Worm (Caenorhabditis elegans): ENCODE data around the gene fbxa-99.

The fbxa-99 gene

DNA sequence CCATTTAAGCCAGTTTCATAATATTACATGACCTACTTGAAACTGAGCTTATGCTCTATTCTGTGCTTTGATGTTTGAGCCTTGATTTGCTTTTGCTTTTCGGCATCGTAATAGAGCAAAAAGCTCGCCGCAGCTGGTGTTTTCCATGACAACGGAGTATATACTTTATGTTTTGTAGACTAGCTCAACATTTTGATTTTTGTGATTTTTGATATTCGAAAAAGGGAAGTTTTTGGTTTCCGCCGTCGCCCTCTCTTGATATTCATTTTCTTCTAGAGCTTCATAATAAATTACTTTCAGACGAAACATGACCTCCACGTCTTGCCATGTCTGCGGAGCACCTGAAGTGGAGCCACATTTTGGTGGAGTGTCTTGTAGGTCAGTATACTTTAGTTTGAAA is 19.6 kb upstream of the fbxa-99 start, which contains the start of gene nhr-63:
TSS of gene nhr-63 (plus strand) at position 301 of the 400 bp plus-strand sequence.
- TF ChIP-seq R02D3.7 (tag; optimal IDR thresholded peaks at IDR 0.05) (no peak), lin-15B (tag; optimal IDR thresholded peaks at IDR 0.05) (no peak), egl-27 (tag; optimal IDR thresholded peaks at IDR 0.05) (no peak), nhr-67 (tag; optimal IDR thresholded peaks at IDR 0.05) (no peak), elt-2 (tag; optimal IDR thresholded peaks at IDR 0.05) (no peak), daf-12 (tag; optimal IDR thresholded peaks at IDR 0.05) (no peak), nhr-43 (tag; optimal IDR thresholded peaks at IDR 0.05; ENCODE audit: poor library complexity, severe bottlenecking) (no peak), mdl-1 (tag; optimal IDR thresholded peaks at IDR 0.05) (no peak), snpc-4 (tag; optimal IDR thresholded peaks at IDR 0.05) (no peak), zag-1 (tag; optimal IDR thresholded peaks at IDR 0.05) (no peak), pha-4 (tag; optimal IDR thresholded peaks at IDR 0.05) (no peak), mml-1 (tag; optimal IDR thresholded peaks at IDR 0.05) (no peak), ceh-28 (tag; optimal IDR thresholded peaks at IDR 0.05) (no peak), sea-2 (GFP tag; optimal IDR thresholded peaks at IDR 0.05) (no peak), ceh-82 (tag; optimal IDR thresholded peaks at IDR 0.05) (no peak), nhr-12 (tag; optimal IDR thresholded peaks at IDR 0.05) (no peak), hmg-11 (tag; optimal IDR thresholded peaks at IDR 0.05) (no peak), skn-1 (tag; optimal IDR thresholded peaks at IDR 0.05) (no peak), nhr-76 (tag; optimal IDR thresholded peaks at IDR 0.05) (no peak)

DNA sequence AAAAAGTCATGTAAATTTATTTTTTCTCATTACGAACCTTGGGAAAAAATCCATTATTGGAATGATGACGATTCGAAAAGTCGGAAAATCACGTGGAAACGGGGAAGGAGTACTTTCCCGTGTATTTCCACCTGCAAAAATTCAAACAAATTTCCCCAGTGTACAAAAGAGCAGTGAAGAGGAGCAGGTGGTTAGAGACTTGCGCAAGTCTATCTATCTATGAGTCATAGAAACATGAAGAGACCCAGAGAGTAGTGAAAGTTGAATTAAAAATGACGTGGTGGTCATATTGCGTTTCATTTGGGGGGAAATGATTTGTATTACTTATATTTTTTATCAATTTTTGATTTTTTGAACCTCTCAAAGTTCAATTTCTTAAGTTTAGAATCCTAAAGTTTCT is 17.8 kb upstream of the fbxa-99 start, which contains the start of gene nhr-50:
TSS of gene nhr-50 (minus strand) at position 199 of the 400 bp plus-strand sequence.
- TF ChIP-seq ceh-82 (tag; optimal IDR thresholded peaks at IDR 0.05) (no peak), fkh-10 (GFP tag; optimal IDR thresholded peaks at IDR 0.05) (no peak), elt-2 (tag; optimal IDR thresholded peaks at IDR 0.05) (peak; percentile 80), lin-39 (tag; optimal IDR thresholded peaks at IDR 0.05) (no peak), ztf-4 (tag; optimal IDR thresholded peaks at IDR 0.05) (no peak), nhr-28 (tag; optimal IDR thresholded peaks at IDR 0.05) (no peak), fos-1 (tag; optimal IDR thresholded peaks at IDR 0.05) (peak; percentile 69), elt-1 (tag; optimal IDR thresholded peaks at IDR 0.05) (no peak), fkh-2 (tag; optimal IDR thresholded peaks at IDR 0.05) (no peak), elt-3 (tag; optimal IDR thresholded peaks at IDR 0.05) (no peak), mdl-1 (tag; optimal IDR thresholded peaks at IDR 0.05) (peak; percentile 13), snpc-4 (tag; optimal IDR thresholded peaks at IDR 0.05) (no peak), ceh-16 (tag; optimal IDR thresholded peaks at IDR 0.05) (no peak), nhr-77 (tag; optimal IDR thresholded peaks at IDR 0.05) (no peak), unc-39 (tag; optimal IDR thresholded peaks at IDR 0.05) (no peak), nhr-12 (tag; optimal IDR thresholded peaks at IDR 0.05) (no peak), jun-1 (tag; optimal IDR thresholded peaks at IDR 0.05) (peak; percentile 92), nhr-23 (tag; optimal IDR thresholded peaks at IDR 0.05) (peak; percentile 55), ama-1 (optimal IDR thresholded peaks at IDR 0.05) (no peak), pha-4 (tag; optimal IDR thresholded peaks at IDR 0.05) (peak; percentile 93), daf-12 (tag; optimal IDR thresholded peaks at IDR 0.05) (no peak), pqm-1 (tag; optimal IDR thresholded peaks at IDR 0.05) (peak; percentile 84), ZK546.5 (tag; optimal IDR thresholded peaks at IDR 0.05) (no peak), eor-1 (tag; optimal IDR thresholded peaks at IDR 0.05) (no peak), sea-2 (GFP tag; optimal IDR thresholded peaks at IDR 0.05) (no peak), nhr-67 (tag; optimal IDR thresholded peaks at IDR 0.05) (no peak), egl-27 (tag; optimal IDR thresholded peaks at IDR 0.05) (no peak), ceh-9 (tag; optimal IDR thresholded peaks at IDR 0.05) (no peak), R02D3.7 (tag; optimal IDR thresholded peaks at IDR 0.05) (no peak), unc-62 (GFP tag; optimal IDR thresholded peaks at IDR 0.05) (no peak), skn-1 (tag; optimal IDR thresholded peaks at IDR 0.05) (peak; percentile 13), lin-15B (tag; optimal IDR thresholded peaks at IDR 0.05) (no peak), ceh-28 (tag; optimal IDR thresholded peaks at IDR 0.05) (no peak), mml-1 (tag; optimal IDR thresholded peaks at IDR 0.05) (no peak), nhr-43 (tag; optimal IDR thresholded peaks at IDR 0.05; ENCODE audit: poor library complexity, severe bottlenecking) (no peak), egl-5 (tag; optimal IDR thresholded peaks at IDR 0.05) (no peak), tbx-2 (tag; optimal IDR thresholded peaks at IDR 0.05) (no peak), nhr-25 (tag; optimal IDR thresholded peaks at IDR 0.05) (peak; percentile 12), nhr-237 (tag; optimal IDR thresholded peaks at IDR 0.05) (no peak), nhr-11 (tag; optimal IDR thresholded peaks at IDR 0.05) (no peak), nhr-76 (tag; optimal IDR thresholded peaks at IDR 0.05) (no peak), aly-2 (tag; optimal IDR thresholded peaks at IDR 0.05) (no peak), zag-1 (tag; optimal IDR thresholded peaks at IDR 0.05) (no peak), hmg-11 (tag; optimal IDR thresholded peaks at IDR 0.05) (no peak), ztf-11 (tag; optimal IDR thresholded peaks at IDR 0.05) (no peak), nfya-1 (tag; optimal IDR thresholded peaks at IDR 0.05; ENCODE audit: insufficient read depth) (no peak), lsy-12 (tag; optimal IDR thresholded peaks at IDR 0.05) (no peak)

Data from whole organism, L3 larva.